Worm (Caenorhabditis elegans) whole organism, young adult: ENCODE measurements around the gene gtap-1.

Experiments
- B0261.1 ChIP-seq: sonication (generic microtip); optimal IDR thresholded peaks from 2 replicates; lab custom pipeline; 2016; ENCODE audit warnings: mild to moderate bottlenecking, missing genetic modification characterization, moderate library complexity, missing compliant biosample characterization
- C06A6.2 ChIP-seq: fragments of 200-800 bp; sonication (Bioruptor generic); conservative IDR thresholded peaks from 2 replicates; pipeline ENCODE4 v1.3.6; 2022; ENCODE audit warnings: missing genetic modification characterization, missing compliant biosample characterization
- C17E4.6 ChIP-seq: fragments of 200-800 bp; sonication (Bioruptor generic); IDR thresholded peaks from 2 replicates; pipeline ENCODE4 v1.3.6; 2022; ENCODE audit warnings: missing genetic modification reagents, missing genetic modification characterization, missing compliant biosample characterization
- F22D6.2 ChIP-seq: sonication (generic microtip); optimal IDR thresholded peaks from 2 replicates; lab custom pipeline; 2016; ENCODE audit warnings: mild to moderate bottlenecking, missing genetic modification characterization, missing compliant biosample characterization
- F39B2.1 ChIP-seq: fragments of 200-800 bp; sonication (Bioruptor generic); IDR thresholded peaks from 2 replicates; pipeline ENCODE4 v1.3.6; 2022; ENCODE audit warnings: missing genetic modification reagents, missing genetic modification characterization, missing compliant biosample characterization
- F55B11.4 ChIP-seq: sonication (generic microtip); optimal IDR thresholded peaks from 2 replicates; lab custom pipeline; 2016; ENCODE audit warnings: missing compliant biosample characterization, missing genetic modification characterization, borderline replicate concordance; ENCODE audit not compliant: insufficient read depth
- K11D2.4 ChIP-seq: fragments of 200-800 bp; sonication (Bioruptor generic); IDR thresholded peaks from 2 replicates; pipeline ENCODE4 v1.3.6; 2022; ENCODE audit warnings: missing genetic modification reagents, missing genetic modification characterization, missing compliant biosample characterization
- T26A5.8 ChIP-seq: sonication (generic microtip); optimal IDR thresholded peaks from 2 replicates; lab custom pipeline; 2016; ENCODE audit warnings: missing genetic modification characterization, missing compliant biosample characterization
- Y53F4B.3 ChIP-seq: fragments of 200-800 bp; sonication (Bioruptor generic); IDR thresholded peaks from 2 replicates; pipeline ENCODE4 v1.3.6; 2022; ENCODE audit warnings: missing genetic modification reagents, missing genetic modification characterization, missing compliant biosample characterization
- Y53G8AR.9 ChIP-seq: fragments of 200-800 bp; sonication (Bioruptor generic); conservative IDR thresholded peaks from 2 replicates; pipeline ENCODE4 v1.3.6; 2022; ENCODE audit warnings: missing genetic modification reagents, missing genetic modification characterization, missing compliant biosample characterization
- ZK185.1 ChIP-seq: sonication (generic microtip); optimal IDR thresholded peaks from 2 replicates; lab custom pipeline; 2016; ENCODE audit warnings: mild to moderate bottlenecking, missing genetic modification characterization, missing compliant biosample characterization; ENCODE audit not compliant: poor library complexity, severe bottlenecking
- aptf-3 ChIP-seq: fragments of 200-800 bp; sonication (Bioruptor generic); IDR thresholded peaks from 2 replicates; pipeline ENCODE4 v1.3.6; 2022; ENCODE audit warnings: missing genetic modification characterization, missing compliant biosample characterization
- attf-6 ChIP-seq: fragments of 200-800 bp; sonication (Bioruptor generic); IDR thresholded peaks from 2 replicates; pipeline ENCODE4 v1.3.6; 2022; ENCODE audit warnings: missing genetic modification reagents, missing genetic modification characterization, missing compliant biosample characterization
- ceh-100 ChIP-seq: fragments of 200-800 bp; sonication (Bioruptor generic); IDR thresholded peaks from 2 replicates; pipeline ENCODE4 v1.3.6; 2022; ENCODE audit warnings: missing genetic modification reagents, missing genetic modification characterization, missing compliant biosample characterization
- ceh-27 ChIP-seq: fragments of 200-800 bp; sonication (Bioruptor generic); optimal IDR thresholded peaks from 2 replicates; lab custom pipeline; 2018; ENCODE audit warnings: mild to moderate bottlenecking, missing genetic modification characterization, moderate library complexity, missing compliant biosample characterization
- ceh-40 ChIP-seq: fragments of 200-800 bp; sonication (Bioruptor generic); IDR thresholded peaks from 2 replicates; pipeline ENCODE4 v1.3.6; 2022; ENCODE audit warnings: missing genetic modification characterization, missing compliant biosample characterization
- ceh-79 ChIP-seq: sonication (generic microtip); optimal IDR thresholded peaks from 2 replicates; lab custom pipeline; 2017; ENCODE audit warnings: mild to moderate bottlenecking, missing genetic modification characterization, missing compliant biosample characterization
- dox-1 ChIP-seq: fragments of 200-800 bp; sonication (Bioruptor generic); IDR thresholded peaks from 2 replicates; pipeline ENCODE4 v1.3.6; 2022; ENCODE audit warnings: missing genetic modification reagents, missing genetic modification characterization, missing compliant biosample characterization
- dpl-1 ChIP-seq: fragments of 150-350 bp; optimal IDR thresholded peaks from 2 replicates; lab custom pipeline; 2014; ENCODE audit warnings: missing biosample characterization, missing genetic modification reagents, missing genetic modification characterization
- hlh-12 ChIP-seq: sonication (generic microtip); optimal IDR thresholded peaks from 2 replicates; lab custom pipeline; 2016; ENCODE audit warnings: missing genetic modification characterization, missing compliant biosample characterization
- hsf-1 ChIP-seq: fragments of 200-800 bp; sonication (Bioruptor generic); IDR thresholded peaks from 2 replicates; pipeline ENCODE4 v1.3.6; 2022; ENCODE audit warnings: missing genetic modification reagents, missing genetic modification characterization, missing compliant biosample characterization
- let-607 ChIP-seq, 2 experiments: fragments of 200-800 bp in 1 of 2; sonication (Bioruptor generic) in 1 of 2; sonication (generic microtip) in 1 of 2; optimal IDR thresholded peaks; 2 replicates each; lab custom pipeline; 2016 to 2018; ENCODE audit warnings: mild to moderate bottlenecking in 2 of 2, missing compliant biosample characterization in 2 of 2, missing genetic modification characterization in 2 of 2, moderate library complexity in 2 of 2, missing genotype in 1 of 2
- lin-35 ChIP-seq, 3 experiments: fragments of 150-350 bp in 2 of 3; sonication (generic microtip) in 1 of 3; optimal IDR thresholded peaks; 2 replicates each; lab custom pipeline; 2014 to 2018; ENCODE audit warnings: missing biosample characterization in 3 of 3, missing genetic modification characterization in 3 of 3, missing genetic modification reagents in 3 of 3
- lsl-1 ChIP-seq: fragments of 200-800 bp; sonication (Bioruptor generic); optimal IDR thresholded peaks from 2 replicates; lab custom pipeline; 2018; ENCODE audit warnings: mild to moderate bottlenecking, missing genetic modification characterization, moderate library complexity, missing compliant biosample characterization
- madf-8 ChIP-seq: fragments of 200-800 bp; sonication (Bioruptor generic); conservative IDR thresholded peaks from 2 replicates; pipeline ENCODE4 v1.3.6; 2022; ENCODE audit warnings: missing genetic modification reagents, missing genetic modification characterization, missing compliant biosample characterization
- mes-4 ChIP-seq: sonication (generic microtip); optimal IDR thresholded peaks from 2 replicates; lab custom pipeline; 2016; ENCODE audit warnings: missing genotype, missing genetic modification characterization, missing compliant biosample characterization
- nfyb-1 ChIP-seq: fragments of 200-800 bp; sonication (Bioruptor generic); IDR thresholded peaks from 2 replicates; pipeline ENCODE4 v1.3.6; 2022; ENCODE audit warnings: missing genetic modification reagents, missing genetic modification characterization, missing compliant biosample characterization
- nhr-27 ChIP-seq: fragments of 200-800 bp; sonication (Bioruptor generic); optimal IDR thresholded peaks from 2 replicates; lab custom pipeline; 2018; ENCODE audit warnings: mild to moderate bottlenecking, missing genetic modification characterization, moderate library complexity, missing compliant biosample characterization
- nhr-80 ChIP-seq: sonication (generic microtip); optimal IDR thresholded peaks from 2 replicates; lab custom pipeline; 2016; ENCODE audit warnings: missing genetic modification characterization, missing compliant biosample characterization
- pha-4 ChIP-seq: fragments of 150-350 bp; sonication (generic microtip); optimal IDR thresholded peaks from 2 replicates; lab custom pipeline; 2014; ENCODE audit warnings: missing biosample characterization, missing genetic modification reagents, missing genetic modification characterization
- sdz-38 ChIP-seq: sonication (generic microtip); optimal IDR thresholded peaks from 2 replicates; lab custom pipeline; 2016; ENCODE audit warnings: missing genotype, missing genetic modification characterization, missing compliant biosample characterization
- snpc-3.4 ChIP-seq: sonication (generic microtip); optimal IDR thresholded peaks from 2 replicates; lab custom pipeline; 2017; ENCODE audit warnings: missing genetic modification characterization, mild to moderate bottlenecking, missing compliant biosample characterization, antibody characterized with exemption, moderate library complexity, missing genotype, missing genetic modification reagents
- sptf-2 ChIP-seq: fragments of 200-800 bp; sonication (Bioruptor generic); optimal IDR thresholded peaks from 2 replicates; lab custom pipeline; 2018; ENCODE audit warnings: mild to moderate bottlenecking, missing genetic modification characterization, missing compliant biosample characterization
- tlf-1 ChIP-seq: fragments of 200-800 bp; sonication (Bioruptor generic); optimal IDR thresholded peaks from 2 replicates; lab custom pipeline; 2018; ENCODE audit warnings: mild to moderate bottlenecking, missing genetic modification characterization, missing compliant biosample characterization
- ztf-3 ChIP-seq: fragments of 200-800 bp; sonication (Bioruptor generic); optimal IDR thresholded peaks from 2 replicates; lab custom pipeline; 2018; ENCODE audit warnings: mild to moderate bottlenecking, missing genetic modification characterization, missing compliant biosample characterization

gtap-1 gene

ce11 chrII:5829940-5830424, 3.1 kb downstream of the gtap-1 start, which contains the start of gene col-74:
col-74 (plus strand) TSS chrII:5830374.
- no peak for TF ChIP-seq let-607 (tag; optimal IDR thresholded peaks at IDR 0.05; lab: Kevin White, UChicago)
- TF ChIP-seq Y53G8AR.9: 0 out of 2 replicates have a peak, but pooled peaks have one; percentile 8
- TF ChIP-seq C17E4.6 (GFP tag; lab: Robert Waterston, UW): no peak
- TF ChIP-seq dox-1 (GFP tag; lab: Robert Waterston, UW): peak; percentile 23; the same call in 1 of the 2 replicates
- TF ChIP-seq nfyb-1: 0 out of 2 replicates have a peak, but pooled peaks have one; percentile 23
- peak; percentile 52 for TF ChIP-seq nhr-80 (tag; lab: Kevin White, UChicago)

ce11 chrII:5828486-5828885, 4.5 kb downstream of the gtap-1 start, which contains the start of gene ZK1248.11:
ZK1248.11 (minus strand) TSS chrII:5828586.
- TF ChIP-seq pha-4 (tag; lab: Kevin White, UChicago): no peak
- TF ChIP-seq attf-6 (GFP tag; lab: Robert Waterston, UW): no peak
- TF ChIP-seq ceh-40: no peak
- TF ChIP-seq C17E4.6 (GFP tag; lab: Robert Waterston, UW): no peak
- TF ChIP-seq sdz-38: no peak
- no peak for TF ChIP-seq T26A5.8
- TF ChIP-seq Y53G8AR.9: no peak
- TF ChIP-seq Y53F4B.3 (GFP tag; lab: Robert Waterston, UW): no peak
- no peak for TF ChIP-seq F22D6.2 (tag; lab: Kevin White, UChicago)
- TF ChIP-seq nhr-27 (tag; lab: Kevin White, UChicago): no peak
- no peak for TF ChIP-seq K11D2.4 (GFP tag; lab: Robert Waterston, UW)
- no peak for TF ChIP-seq F39B2.1
- no peak for TF ChIP-seq F55B11.4 (tag; lab: Kevin White, UChicago)
- no peak for TF ChIP-seq aptf-3

- no peak for TF ChIP-seq mes-4
- no peak for TF ChIP-seq ceh-27 (GFP tag; lab: Kevin White, UChicago)
- no peak for TF ChIP-seq tlf-1 (GFP tag; lab: Kevin White, UChicago)
- no peak for TF ChIP-seq sptf-2 (GFP tag; lab: Kevin White, UChicago)
- TF ChIP-seq hlh-12 (tag; lab: Kevin White, UChicago): no peak
- TF ChIP-seq C06A6.2: no peak
- TF ChIP-seq snpc-3.4 (tag; lab: Kevin White, UChicago): no peak
- TF ChIP-seq lin-35 (GFP tag; optimal IDR thresholded peaks at IDR 0.05; lab: Kevin White, UChicago): no peak
- TF ChIP-seq lsl-1 (GFP tag; lab: Kevin White, UChicago): no peak
- TF ChIP-seq ceh-79 (tag; lab: Kevin White, UChicago): no peak
- no peak for TF ChIP-seq hsf-1 (GFP tag; lab: Robert Waterston, UW)
- no peak for TF ChIP-seq dpl-1 (GFP tag; lab: Kevin White, UChicago)
- no peak for TF ChIP-seq ZK185.1 (tag; lab: Kevin White, UChicago)
- TF ChIP-seq ztf-3 (GFP tag; lab: Kevin White, UChicago): no peak
- TF ChIP-seq ceh-100 (GFP tag; lab: Robert Waterston, UW): no peak
- TF ChIP-seq B0261.1 (tag; lab: Kevin White, UChicago): no peak
- no peak for TF ChIP-seq madf-8 (GFP tag; lab: Robert Waterston, UW)
Measured at ce11 chrII:5827364-5827763, 5.7 kb downstream of the gtap-1 start, which contains the start of gene tbc-2. tbc-2 (minus strand) TSS chrII:5827443.
